Worm (Caenorhabditis elegans) whole organism, young adult: Measurements from ENCODE around the gene ZK1098.11.

Experiments
- B0019.2 ChIP-seq: fragments of 200-800 bp; sonication (Bioruptor generic); conservative IDR thresholded peaks from 2 replicates; pipeline ENCODE4 v1.3.6; 2022; ENCODE audit warnings: missing genetic modification reagents, missing genetic modification characterization, missing compliant biosample characterization
- F22D6.2 ChIP-seq: sonication (generic microtip); optimal IDR thresholded peaks from 2 replicates; lab custom pipeline; 2016; ENCODE audit warnings: mild to moderate bottlenecking, missing genetic modification characterization, missing compliant biosample characterization
- F39B2.1 ChIP-seq: fragments of 200-800 bp; sonication (Bioruptor generic); IDR thresholded peaks from 2 replicates; pipeline ENCODE4 v1.3.6; 2022; ENCODE audit warnings: missing genetic modification reagents, missing genetic modification characterization, missing compliant biosample characterization
- F57A8.1 ChIP-seq: fragments of 200-800 bp; sonication (Bioruptor generic); optimal IDR thresholded peaks from 2 replicates; lab custom pipeline; 2018; ENCODE audit warnings: mild to moderate bottlenecking, missing genetic modification characterization, moderate library complexity, missing compliant biosample characterization
- K12H6.12 ChIP-seq: fragments of 200-800 bp; sonication (Bioruptor generic); optimal IDR thresholded peaks from 2 replicates; lab custom pipeline; 2018; ENCODE audit warnings: mild to moderate bottlenecking, missing genetic modification characterization, missing compliant biosample characterization
- T07F8.4 ChIP-seq: sonication (generic microtip); optimal IDR thresholded peaks from 2 replicates; lab custom pipeline; 2016; ENCODE audit warnings: mild to moderate bottlenecking, missing genetic modification characterization, moderate library complexity, missing compliant biosample characterization
- Y53G8AR.9 ChIP-seq: fragments of 200-800 bp; sonication (Bioruptor generic); conservative IDR thresholded peaks from 2 replicates; pipeline ENCODE4 v1.3.6; 2022; ENCODE audit warnings: missing genetic modification reagents, missing genetic modification characterization, missing compliant biosample characterization
- ama-1 ChIP-seq, 3 experiments: fragments of 150-350 bp in 1 of 3; sonication (generic microtip) in 2 of 3; optimal IDR thresholded peaks; 2 replicates each; lab custom pipeline; 2014 to 2018; ENCODE audit warnings: missing biosample characterization in 2 of 3, missing genetic modification characterization in 2 of 3, missing genetic modification reagents in 2 of 3
- aptf-2 ChIP-seq: fragments of 200-800 bp; sonication (Bioruptor generic); conservative IDR thresholded peaks from 2 replicates; pipeline ENCODE4 v1.3.6; 2022; ENCODE audit warnings: missing genetic modification reagents, missing genetic modification characterization, missing compliant biosample characterization
- attf-5 ChIP-seq: fragments of 200-800 bp; sonication (Bioruptor generic); optimal IDR thresholded peaks from 2 replicates; lab custom pipeline; 2018; ENCODE audit warnings: mild to moderate bottlenecking, missing genetic modification characterization, missing compliant biosample characterization
- bed-1 ChIP-seq: fragments of 200-800 bp; sonication (Bioruptor generic); IDR thresholded peaks from 2 replicates; pipeline ENCODE4 v1.3.6; 2022; ENCODE audit warnings: missing genetic modification reagents, missing genetic modification characterization, missing compliant biosample characterization
- cebp-1 ChIP-seq, 2 experiments: fragments of 200-800 bp in 1 of 2; sonication (Bioruptor generic) in 1 of 2; sonication (generic microtip) in 1 of 2; IDR thresholded peaks in 1 of 2; optimal IDR thresholded peaks in 1 of 2; 2 replicates each; pipeline versions ENCODE4 v1.3.6 to Lab custom; 2017 to 2022; ENCODE audit warnings: missing compliant biosample characterization in 2 of 2, missing genetic modification characterization in 2 of 2, mild to moderate bottlenecking in 1 of 2, missing genetic modification reagents in 1 of 2, moderate library complexity in 1 of 2
- ceh-40 ChIP-seq: fragments of 200-800 bp; sonication (Bioruptor generic); IDR thresholded peaks from 2 replicates; pipeline ENCODE4 v1.3.6; 2022; ENCODE audit warnings: missing genetic modification characterization, missing compliant biosample characterization
- chd-7 ChIP-seq: sonication (generic microtip); optimal IDR thresholded peaks from 2 replicates; lab custom pipeline; 2016; ENCODE audit warnings: mild to moderate bottlenecking, missing genetic modification characterization, moderate library complexity, missing compliant biosample characterization
- dpl-1 ChIP-seq: fragments of 150-350 bp; optimal IDR thresholded peaks from 2 replicates; lab custom pipeline; 2014; ENCODE audit warnings: missing biosample characterization, missing genetic modification reagents, missing genetic modification characterization
- efl-1 ChIP-seq: fragments of 150-350 bp; optimal IDR thresholded peaks from 2 replicates; lab custom pipeline; 2014; ENCODE audit warnings: missing biosample characterization, missing genetic modification reagents, missing genetic modification characterization
- ets-4 ChIP-seq: fragments of 200-800 bp; sonication (Bioruptor generic); optimal IDR thresholded peaks from 2 replicates; lab custom pipeline; 2018; ENCODE audit warnings: mild to moderate bottlenecking, missing genetic modification characterization, missing compliant biosample characterization
- hlh-26 ChIP-seq: fragments of 200-800 bp; sonication (Bioruptor generic); conservative IDR thresholded peaks from 2 replicates; pipeline ENCODE4 v1.3.6; 2022; ENCODE audit warnings: missing genetic modification reagents, missing genetic modification characterization, missing compliant biosample characterization
- hmg-1.2 ChIP-seq: fragments of 200-800 bp; sonication (Bioruptor generic); IDR thresholded peaks from 2 replicates; pipeline ENCODE4 v1.3.6; 2022; ENCODE audit warnings: missing genetic modification reagents, missing genetic modification characterization, missing compliant biosample characterization
- let-607 ChIP-seq, 2 experiments: fragments of 200-800 bp in 1 of 2; sonication (Bioruptor generic) in 1 of 2; sonication (generic microtip) in 1 of 2; optimal IDR thresholded peaks; 2 replicates each; lab custom pipeline; 2016 to 2018; ENCODE audit warnings: mild to moderate bottlenecking in 2 of 2, missing compliant biosample characterization in 2 of 2, missing genetic modification characterization in 2 of 2, moderate library complexity in 2 of 2, missing genotype in 1 of 2
- lin-26 ChIP-seq: fragments of 200-800 bp; sonication (Bioruptor generic); IDR thresholded peaks from 2 replicates; pipeline ENCODE4 v1.3.6; 2022; ENCODE audit warnings: missing genetic modification reagents, missing genetic modification characterization, missing compliant biosample characterization
- lin-35 ChIP-seq, 3 experiments: fragments of 150-350 bp in 2 of 3; sonication (generic microtip) in 1 of 3; optimal IDR thresholded peaks; 2 replicates each; lab custom pipeline; 2014 to 2018; ENCODE audit warnings: missing biosample characterization in 3 of 3, missing genetic modification characterization in 3 of 3, missing genetic modification reagents in 3 of 3
- lin-54 ChIP-seq: fragments of 200-800 bp; sonication (Bioruptor generic); optimal IDR thresholded peaks from 2 replicates; lab custom pipeline; 2018; ENCODE audit warnings: mild to moderate bottlenecking, missing genetic modification characterization, missing compliant biosample characterization
- lsl-1 ChIP-seq: fragments of 200-800 bp; sonication (Bioruptor generic); optimal IDR thresholded peaks from 2 replicates; lab custom pipeline; 2018; ENCODE audit warnings: mild to moderate bottlenecking, missing genetic modification characterization, moderate library complexity, missing compliant biosample characterization
- madf-3 ChIP-seq: fragments of 200-800 bp; sonication (Bioruptor generic); IDR thresholded peaks from 2 replicates; pipeline ENCODE4 v1.3.6; 2022; ENCODE audit warnings: missing genetic modification reagents, missing genetic modification characterization, missing compliant biosample characterization
- madf-8 ChIP-seq: fragments of 200-800 bp; sonication (Bioruptor generic); conservative IDR thresholded peaks from 2 replicates; pipeline ENCODE4 v1.3.6; 2022; ENCODE audit warnings: missing genetic modification reagents, missing genetic modification characterization, missing compliant biosample characterization
- mcd-1 ChIP-seq: fragments of 200-800 bp; sonication (Bioruptor generic); IDR thresholded peaks from 2 replicates; pipeline ENCODE4 v1.3.6; 2022; ENCODE audit warnings: missing genetic modification reagents, missing genetic modification characterization, missing compliant biosample characterization
- nfya-1 ChIP-seq: sonication (generic microtip); optimal IDR thresholded peaks from 2 replicates; lab custom pipeline; 2017; ENCODE audit warnings: antibody characterized with exemption, missing compliant biosample characterization, missing genetic modification characterization, borderline replicate concordance; ENCODE audit not compliant: insufficient read depth
- nfya-2 ChIP-seq: fragments of 200-800 bp; sonication (Bioruptor generic); IDR thresholded peaks from 2 replicates; pipeline ENCODE4 v1.3.6; 2022; ENCODE audit warnings: missing genetic modification reagents, missing genetic modification characterization, missing compliant biosample characterization
- nfyb-1 ChIP-seq: fragments of 200-800 bp; sonication (Bioruptor generic); IDR thresholded peaks from 2 replicates; pipeline ENCODE4 v1.3.6; 2022; ENCODE audit warnings: missing genetic modification reagents, missing genetic modification characterization, missing compliant biosample characterization
- rec-8 ChIP-seq, 2 experiments: sonication (generic microtip); optimal IDR thresholded peaks; 2 replicates each; lab custom pipeline; 2016; ENCODE audit warnings: mild to moderate bottlenecking in 2 of 2, missing genetic modification characterization in 2 of 2, missing genetic modification reagents in 2 of 2, missing genotype in 2 of 2, missing biosample characterization in 1 of 2, missing compliant biosample characterization in 1 of 2, moderate library complexity in 1 of 2
- sdz-38 ChIP-seq: sonication (generic microtip); optimal IDR thresholded peaks from 2 replicates; lab custom pipeline; 2016; ENCODE audit warnings: missing genotype, missing genetic modification characterization, missing compliant biosample characterization
- sea-2 ChIP-seq: fragments of 200-800 bp; sonication (Bioruptor generic); IDR thresholded peaks from 2 replicates; pipeline ENCODE4 v1.3.6; 2022; ENCODE audit warnings: missing genetic modification characterization, missing compliant biosample characterization
- zim-3 ChIP-seq: sonication (generic microtip); optimal IDR thresholded peaks from 2 replicates; lab custom pipeline; 2017; ENCODE audit warnings: mild to moderate bottlenecking, missing genetic modification characterization, moderate library complexity, missing compliant biosample characterization
- ztf-25 ChIP-seq: fragments of 200-800 bp; sonication (Bioruptor generic); IDR thresholded peaks from 2 replicates; pipeline ENCODE4 v1.3.6; 2022; ENCODE audit warnings: missing genetic modification reagents, missing genetic modification characterization, missing compliant biosample characterization

ZK1098.11 gene

ce11 chrIII:9570869-9571268 is 14.5 kb downstream of the ZK1098.11 start:
- TF ChIP-seq mcd-1 (GFP tag; lab: Robert Waterston, UW) (0 out of 2 replicates have a peak, but pooled peaks have one; percentile 12), lin-35 (GFP tag; optimal IDR thresholded peaks at IDR 0.05; lab: Kevin White, UChicago) (peak in 1 of 3 experiments; percentile 26), nfya-2 (peak; percentile 98), lin-54 (peak; percentile 28), F22D6.2 (tag; lab: Kevin White, UChicago) (no peak), let-607 (tag; optimal IDR thresholded peaks at IDR 0.05; lab: Kevin White, UChicago) (peak; percentile 73 to 95), nfyb-1 (GFP tag; lab: Robert Waterston, UW) (peak; percentile 99), dpl-1 (GFP tag; lab: Kevin White, UChicago) (no peak), ets-4 (GFP tag; lab: Kevin White, UChicago) (no peak), efl-1 (GFP tag; lab: Kevin White, UChicago) (peak; percentile 50), hmg-1.2 (GFP tag; lab: Robert Waterston, UW) (no peak), lsl-1 (GFP tag; lab: Kevin White, UChicago) (no peak)

- no peak for TF ChIP-seq B0019.2 (GFP tag; lab: Robert Waterston, UW)
- no peak for TF ChIP-seq madf-3 (GFP tag; lab: Robert Waterston, UW)
- TF ChIP-seq attf-5 (GFP tag; lab: Kevin White, UChicago) = peak; percentile 18
- TF ChIP-seq ztf-25 (GFP tag; lab: Robert Waterston, UW) = no peak
- no peak for TF ChIP-seq F39B2.1 (GFP tag; lab: Robert Waterston, UW)
- no peak for TF ChIP-seq cebp-1 (GFP tag; IDR thresholded peaks at IDR 0.05; lab: Robert Waterston, UW)
- TF ChIP-seq cebp-1 (tag; optimal IDR thresholded peaks at IDR 0.05; lab: Kevin White, UChicago) = peak; percentile 82
- TF ChIP-seq ama-1 (optimal IDR thresholded peaks at IDR 0.05; lab: Kevin White, UChicago) = no peak
- no peak for TF ChIP-seq ama-1 (GFP tag; optimal IDR thresholded peaks at IDR 0.05; lab: Kevin White, UChicago)
- no peak for TF ChIP-seq nfyb-1 (GFP tag; lab: Robert Waterston, UW)
Measured at ce11 chrIII:9580039-9580891, 23.9 kb downstream of the ZK1098.11 start, which contains the start of gene ced-7. Gene ced-7, minus strand, starts transcription at chrIII:9580089.

DNA sequence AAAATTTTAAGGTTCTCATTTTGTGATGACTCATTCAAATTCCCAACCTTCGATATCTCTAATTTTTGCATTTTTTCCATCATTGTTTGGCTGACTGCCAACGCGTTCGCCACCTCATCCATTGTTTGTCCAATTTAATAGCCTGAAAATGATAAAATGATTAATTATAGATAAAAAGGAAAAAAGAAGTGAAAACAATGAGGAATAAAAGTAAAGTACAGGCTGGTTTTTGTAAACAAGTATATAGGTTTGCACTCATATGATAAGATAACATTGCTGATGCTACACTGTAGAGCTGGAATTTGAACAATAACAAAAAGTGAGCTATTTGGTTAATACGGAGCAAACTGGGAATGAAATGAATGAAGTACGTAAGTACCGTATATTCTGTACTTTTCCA is 25.8 kb downstream of the ZK1098.11 start, which contains the start of gene C48B4.3:
Gene C48B4.3 (minus strand): TSS at position 149 of the 400 bp plus-strand sequence.
- no peak for TF ChIP-seq F57A8.1
- TF ChIP-seq madf-8 (GFP tag; lab: Robert Waterston, UW) = no peak
- TF ChIP-seq bed-1 = no peak
- TF ChIP-seq attf-5 (GFP tag; lab: Kevin White, UChicago) = no peak
- no peak for TF ChIP-seq rec-8 (tag; optimal IDR thresholded peaks at IDR 0.05; lab: Kevin White, UChicago)
- no peak for TF ChIP-seq ceh-40 (GFP tag; lab: Robert Waterston, UW)
- no peak for TF ChIP-seq nfya-1 (tag; lab: Kevin White, UChicago)
- no peak for TF ChIP-seq lin-26 (GFP tag; lab: Robert Waterston, UW)
- no peak for TF ChIP-seq lin-35 (GFP tag; optimal IDR thresholded peaks at IDR 0.05; lab: Kevin White, UChicago)

ce11 chrIII:9583224-9583623 is 26.8 kb downstream of the ZK1098.11 start:
- TF ChIP-seq sea-2 (no peak), Y53G8AR.9 (GFP tag; lab: Robert Waterston, UW) (no peak), aptf-2 (GFP tag; lab: Robert Waterston, UW) (no peak), chd-7 (tag; lab: Kevin White, UChicago) (no peak), zim-3 (tag; lab: Kevin White, UChicago) (no peak), sdz-38 (tag; lab: Kevin White, UChicago) (no peak), dpl-1 (GFP tag; lab: Kevin White, UChicago) (no peak), nfya-2 (no peak), hlh-26 (no peak), K12H6.12 (no peak), T07F8.4 (tag; lab: Kevin White, UChicago) (no peak)
